Worm (Caenorhabditis elegans) whole organism, L4 larva: Measurements from ENCODE around the gene fbxc-21.

Experiments
- attf-4 ChIP-seq: sonication (generic microtip); optimal IDR thresholded peaks from 3 replicates; lab custom pipeline; 2017; ENCODE audit warnings: missing biosample characterization, missing genetic modification characterization
- hif-1 ChIP-seq, 2 experiments: sonication (generic microtip); optimal IDR thresholded peaks; 2 replicates each; lab custom pipeline; 2016 to 2017; ENCODE audit warnings: missing compliant biosample characterization in 2 of 2, missing genetic modification characterization in 2 of 2, missing genetic modification reagents in 2 of 2, missing genotype in 2 of 2, mild to moderate bottlenecking in 1 of 2
- mdl-1 ChIP-seq, 2 experiments: fragments of 150-350 bp in 1 of 2; sonication (generic microtip) in 1 of 2; optimal IDR thresholded peaks; 2 replicates each; lab custom pipeline; 2014 to 2017; ENCODE audit warnings: missing biosample characterization in 2 of 2, missing genetic modification characterization in 2 of 2

DNA sequence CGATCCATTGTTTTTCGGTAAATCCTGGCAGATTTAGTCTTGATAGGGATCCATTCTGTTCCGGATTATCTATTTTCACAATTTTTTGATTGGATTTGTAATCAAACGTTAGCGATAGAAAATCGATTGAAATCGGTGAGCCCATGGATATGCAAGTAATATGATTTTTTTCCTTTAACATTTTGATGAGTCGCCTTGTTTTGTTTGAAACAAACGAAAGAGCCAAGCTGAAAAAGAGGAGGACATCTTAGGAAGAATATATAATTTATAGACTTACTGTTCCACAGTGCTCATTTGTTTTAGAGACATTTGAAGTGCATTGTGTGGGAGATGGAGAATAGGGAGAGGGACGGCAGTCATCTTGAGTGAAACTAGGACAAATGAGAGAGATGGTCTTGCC lies 3.9 kb downstream of the fbxc-21 start, which contains the start of the genes fbxb-18 and fbxb-19:
- TF ChIP-seq attf-4: no peak
- no peak for TF ChIP-seq mdl-1 (tag; optimal IDR thresholded peaks at IDR 0.05; lab: Kevin White, UChicago)
- TF ChIP-seq hif-1 (tag; optimal IDR thresholded peaks at IDR 0.05; lab: Kevin White, UChicago): no peak
